Worm (Caenorhabditis elegans) whole organism, young adult: Measurements from ENCODE around the gene ram-5.
A peak's percentile ranks its signal among the peaks of the same experiment; 100 is the strongest.

Experiments
- F55B11.4 ChIP-seq: sonication (generic microtip); optimal IDR thresholded peaks from 2 replicates; lab custom pipeline; 2016; ENCODE audit warnings: missing compliant biosample characterization, missing genetic modification characterization, borderline replicate concordance; ENCODE audit not compliant: insufficient read depth
- F57A8.1 ChIP-seq: fragments of 200-800 bp; sonication (Bioruptor generic); optimal IDR thresholded peaks from 2 replicates; lab custom pipeline; 2018; ENCODE audit warnings: mild to moderate bottlenecking, missing genetic modification characterization, moderate library complexity, missing compliant biosample characterization
- K11D2.4 ChIP-seq: fragments of 200-800 bp; sonication (Bioruptor generic); IDR thresholded peaks from 2 replicates; pipeline ENCODE4 v1.3.6; 2022; ENCODE audit warnings: missing genetic modification reagents, missing genetic modification characterization, missing compliant biosample characterization
- K12H6.12 ChIP-seq: fragments of 200-800 bp; sonication (Bioruptor generic); optimal IDR thresholded peaks from 2 replicates; lab custom pipeline; 2018; ENCODE audit warnings: mild to moderate bottlenecking, missing genetic modification characterization, missing compliant biosample characterization
- T26A5.8 ChIP-seq: sonication (generic microtip); optimal IDR thresholded peaks from 2 replicates; lab custom pipeline; 2016; ENCODE audit warnings: missing genetic modification characterization, missing compliant biosample characterization
- Y79H2A.3 ChIP-seq: fragments of 200-800 bp; sonication (Bioruptor generic); conservative IDR thresholded peaks from 2 replicates; pipeline ENCODE4 v1.3.6; 2022; ENCODE audit warnings: missing genetic modification reagents, missing genetic modification characterization, missing compliant biosample characterization
- atf-7 ChIP-seq: sonication (generic microtip); optimal IDR thresholded peaks from 2 replicates; lab custom pipeline; 2017; ENCODE audit warnings: mild to moderate bottlenecking, missing genetic modification characterization, missing compliant biosample characterization
- athp-1 ChIP-seq: sonication (generic microtip); optimal IDR thresholded peaks from 2 replicates; lab custom pipeline; 2017; ENCODE audit warnings: mild to moderate bottlenecking, missing genetic modification characterization, missing compliant biosample characterization
- bed-1 ChIP-seq: fragments of 200-800 bp; sonication (Bioruptor generic); IDR thresholded peaks from 2 replicates; pipeline ENCODE4 v1.3.6; 2022; ENCODE audit warnings: missing genetic modification reagents, missing genetic modification characterization, missing compliant biosample characterization
- bed-2 ChIP-seq: fragments of 200-800 bp; sonication (Bioruptor generic); IDR thresholded peaks from 2 replicates; pipeline ENCODE4 v1.3.6; 2022; ENCODE audit warnings: missing genetic modification reagents, missing genetic modification characterization, missing compliant biosample characterization
- cebp-1 ChIP-seq, 2 experiments: fragments of 200-800 bp in 1 of 2; sonication (Bioruptor generic) in 1 of 2; sonication (generic microtip) in 1 of 2; IDR thresholded peaks in 1 of 2; optimal IDR thresholded peaks in 1 of 2; 2 replicates each; pipeline versions ENCODE4 v1.3.6 to Lab custom; 2017 to 2022; ENCODE audit warnings: missing compliant biosample characterization in 2 of 2, missing genetic modification characterization in 2 of 2, mild to moderate bottlenecking in 1 of 2, missing genetic modification reagents in 1 of 2, moderate library complexity in 1 of 2
- ceh-27 ChIP-seq: fragments of 200-800 bp; sonication (Bioruptor generic); optimal IDR thresholded peaks from 2 replicates; lab custom pipeline; 2018; ENCODE audit warnings: mild to moderate bottlenecking, missing genetic modification characterization, moderate library complexity, missing compliant biosample characterization
- ceh-40 ChIP-seq: fragments of 200-800 bp; sonication (Bioruptor generic); IDR thresholded peaks from 2 replicates; pipeline ENCODE4 v1.3.6; 2022; ENCODE audit warnings: missing genetic modification characterization, missing compliant biosample characterization
- ceh-58 ChIP-seq: fragments of 200-800 bp; sonication (Bioruptor generic); IDR thresholded peaks from 2 replicates; pipeline ENCODE4 v1.3.6; 2022; ENCODE audit warnings: missing genetic modification characterization, missing compliant biosample characterization
- chd-7 ChIP-seq: sonication (generic microtip); optimal IDR thresholded peaks from 2 replicates; lab custom pipeline; 2016; ENCODE audit warnings: mild to moderate bottlenecking, missing genetic modification characterization, moderate library complexity, missing compliant biosample characterization
- die-1 ChIP-seq: sonication (generic microtip); optimal IDR thresholded peaks from 2 replicates; lab custom pipeline; 2016; ENCODE audit warnings: missing genotype, mild to moderate bottlenecking, missing genetic modification characterization, missing compliant biosample characterization
- egl-18 ChIP-seq: fragments of 200-800 bp; sonication (Bioruptor generic); IDR thresholded peaks from 2 replicates; pipeline ENCODE4 v1.3.6; 2022; ENCODE audit warnings: missing genetic modification reagents, missing genetic modification characterization, missing compliant biosample characterization
- ekl-4 ChIP-seq: fragments of 200-800 bp; sonication (Bioruptor generic); IDR thresholded peaks from 2 replicates; pipeline ENCODE4 v1.3.6; 2022; ENCODE audit warnings: missing genetic modification reagents, missing genetic modification characterization, missing compliant biosample characterization
- fkh-3 ChIP-seq: sonication (generic microtip); optimal IDR thresholded peaks from 2 replicates; lab custom pipeline; 2016; ENCODE audit warnings: mild to moderate bottlenecking, missing genetic modification characterization, missing compliant biosample characterization
- him-1 ChIP-seq: sonication (generic microtip); optimal IDR thresholded peaks from 2 replicates; lab custom pipeline; 2016; ENCODE audit warnings: missing genotype, missing genetic modification reagents, missing genetic modification characterization, missing compliant biosample characterization
- hsf-1 ChIP-seq: fragments of 200-800 bp; sonication (Bioruptor generic); IDR thresholded peaks from 2 replicates; pipeline ENCODE4 v1.3.6; 2022; ENCODE audit warnings: missing genetic modification reagents, missing genetic modification characterization, missing compliant biosample characterization
- lin-35 ChIP-seq, 3 experiments: fragments of 150-350 bp in 2 of 3; sonication (generic microtip) in 1 of 3; optimal IDR thresholded peaks; 2 replicates each; lab custom pipeline; 2014 to 2018; ENCODE audit warnings: missing biosample characterization in 3 of 3, missing genetic modification characterization in 3 of 3, missing genetic modification reagents in 3 of 3
- lin-40 ChIP-seq: sonication (generic microtip); optimal IDR thresholded peaks from 2 replicates; lab custom pipeline; 2016; ENCODE audit warnings: missing genetic modification characterization, mild to moderate bottlenecking, missing compliant biosample characterization, missing genotype, missing genetic modification reagents
- madf-10 ChIP-seq: sonication (generic microtip); optimal IDR thresholded peaks from 2 replicates; lab custom pipeline; 2016; ENCODE audit warnings: mild to moderate bottlenecking, missing genetic modification characterization, missing compliant biosample characterization
- mcd-1 ChIP-seq: fragments of 200-800 bp; sonication (Bioruptor generic); IDR thresholded peaks from 2 replicates; pipeline ENCODE4 v1.3.6; 2022; ENCODE audit warnings: missing genetic modification reagents, missing genetic modification characterization, missing compliant biosample characterization
- nfya-1 ChIP-seq: sonication (generic microtip); optimal IDR thresholded peaks from 2 replicates; lab custom pipeline; 2017; ENCODE audit warnings: antibody characterized with exemption, missing compliant biosample characterization, missing genetic modification characterization, borderline replicate concordance; ENCODE audit not compliant: insufficient read depth
- nfyb-1 ChIP-seq: fragments of 200-800 bp; sonication (Bioruptor generic); IDR thresholded peaks from 2 replicates; pipeline ENCODE4 v1.3.6; 2022; ENCODE audit warnings: missing genetic modification reagents, missing genetic modification characterization, missing compliant biosample characterization
- nhr-179 ChIP-seq: sonication (generic microtip); optimal IDR thresholded peaks from 2 replicates; lab custom pipeline; 2016; ENCODE audit warnings: mild to moderate bottlenecking, missing genetic modification characterization, missing compliant biosample characterization
- nhr-80 ChIP-seq: sonication (generic microtip); optimal IDR thresholded peaks from 2 replicates; lab custom pipeline; 2016; ENCODE audit warnings: missing genetic modification characterization, missing compliant biosample characterization
- pbrm-1 ChIP-seq: fragments of 200-800 bp; sonication (Bioruptor generic); IDR thresholded peaks from 2 replicates; pipeline ENCODE4 v1.3.6; 2022; ENCODE audit warnings: missing genetic modification reagents, missing genetic modification characterization, missing compliant biosample characterization
- rpc-1 ChIP-seq, 2 experiments: fragments of 150-350 bp in 1 of 2; sonication (generic microtip) in 1 of 2; optimal IDR thresholded peaks; 2 replicates each; lab custom pipeline; 2014 to 2018; ENCODE audit warnings: missing biosample characterization in 1 of 2, missing genetic modification characterization in 1 of 2, missing genetic modification reagents in 1 of 2, missing genotype in 1 of 2
- snpc-1.3 ChIP-seq: sonication (generic microtip); optimal IDR thresholded peaks from 2 replicates; lab custom pipeline; 2017; ENCODE audit warnings: missing genetic modification characterization, mild to moderate bottlenecking, missing compliant biosample characterization, antibody characterized with exemption, moderate library complexity, missing genotype, missing genetic modification reagents; ENCODE audit not compliant: insufficient read depth
- somi-1 ChIP-seq: fragments of 200-800 bp; sonication (Bioruptor generic); optimal IDR thresholded peaks from 2 replicates; lab custom pipeline; 2018; ENCODE audit warnings: mild to moderate bottlenecking, missing genetic modification characterization, missing compliant biosample characterization
- tbx-9 ChIP-seq: sonication (generic microtip); optimal IDR thresholded peaks from 2 replicates; lab custom pipeline; 2016; ENCODE audit warnings: borderline replicate concordance, missing genetic modification characterization, inconsistent platforms, missing compliant biosample characterization
- unc-62 ChIP-seq: fragments of 150-350 bp; optimal IDR thresholded peaks from 2 replicates; lab custom pipeline; 2014; ENCODE audit warnings: missing biosample characterization, missing genetic modification reagents, missing genetic modification characterization
- zfh-2 ChIP-seq: fragments of 200-800 bp; sonication (Bioruptor generic); conservative IDR thresholded peaks from 2 replicates; pipeline ENCODE4 v1.3.6; 2022; ENCODE audit warnings: missing genetic modification reagents, missing genetic modification characterization, missing compliant biosample characterization
- ztf-28 ChIP-seq: fragments of 200-800 bp; sonication (Bioruptor generic); IDR thresholded peaks from 2 replicates; pipeline ENCODE4 v1.3.6; 2022; ENCODE audit warnings: missing genetic modification reagents, missing genetic modification characterization, missing compliant biosample characterization
- ztf-6 ChIP-seq: fragments of 200-800 bp; sonication (Bioruptor generic); IDR thresholded peaks from 2 replicates; pipeline ENCODE4 v1.3.6; 2022; ENCODE audit warnings: missing genetic modification reagents, missing genetic modification characterization, missing compliant biosample characterization

The ram-5 gene

ce11 chrX:14561416-14561973 is 11.5 kb downstream of the ram-5 start (continued):
- TF ChIP-seq atf-7 (tag; lab: Kevin White, UChicago) = peak; percentile 27
- TF ChIP-seq bed-2 (GFP tag; lab: Robert Waterston, UW) = no peak
- no peak for TF ChIP-seq ztf-6 (GFP tag; lab: Robert Waterston, UW)
- TF ChIP-seq snpc-1.3 = no peak
- TF ChIP-seq zfh-2 (GFP tag; lab: Robert Waterston, UW) = peak; percentile 78
- TF ChIP-seq ztf-28 (GFP tag; lab: Robert Waterston, UW) = no peak
- no peak for TF ChIP-seq T26A5.8 (tag; lab: Kevin White, UChicago)
- no peak for TF ChIP-seq bed-1 (GFP tag; lab: Robert Waterston, UW)
- no peak for TF ChIP-seq chd-7 (tag; lab: Kevin White, UChicago)

ce11 chrX:14562286-14563086 is 12.5 kb downstream of the ram-5 start:
- TF ChIP-seq unc-62 (GFP tag; lab: Kevin White, UChicago) (no peak), egl-18 (GFP tag; lab: Robert Waterston, UW) (0 out of 2 replicates have a peak, but pooled peaks have one; percentile 10), nhr-179 (tag; lab: Kevin White, UChicago) (no peak), fkh-3 (no peak), atf-7 (tag; lab: Kevin White, UChicago) (peak; percentile 90), tbx-9 (tag; lab: Kevin White, UChicago) (no peak), athp-1 (tag; lab: Kevin White, UChicago) (no peak), pbrm-1 (GFP tag; lab: Robert Waterston, UW) (peak; percentile 30; the same call in 1 of the 2 replicates), him-1 (tag; lab: Kevin White, UChicago) (no peak), F57A8.1 (GFP tag; lab: Kevin White, UChicago) (no peak), hsf-1 (GFP tag; lab: Robert Waterston, UW) (no peak), lin-40 (tag; lab: Kevin White, UChicago) (peak; percentile 58), ekl-4 (GFP tag; lab: Robert Waterston, UW) (peak; percentile 48; the same call in 1 of the 2 replicates), madf-10 (tag; lab: Kevin White, UChicago) (peak; percentile 1), ceh-58 (no peak), rpc-1 (optimal IDR thresholded peaks at IDR 0.05; lab: Kevin White, UChicago) (no peak), rpc-1 (tag; optimal IDR thresholded peaks at IDR 0.05; lab: Kevin White, UChicago) (no peak), Y79H2A.3 (no peak), nhr-80 (peak; percentile 33), nfyb-1 (GFP tag; lab: Robert Waterston, UW) (no peak), snpc-1.3 (no peak), K11D2.4 (GFP tag; lab: Robert Waterston, UW) (0 out of 2 replicates have a peak, but pooled peaks have one; percentile 36), nfya-1 (tag; lab: Kevin White, UChicago) (no peak), K12H6.12 (tag; lab: Kevin White, UChicago) (peak; percentile 21), F55B11.4 (tag; lab: Kevin White, UChicago) (no peak), lin-35 (GFP tag; optimal IDR thresholded peaks at IDR 0.05; lab: Kevin White, UChicago) (peak in 1 of 3 experiments; percentile 63), ceh-40 (no peak), chd-7 (tag; lab: Kevin White, UChicago) (peak; percentile 58), mcd-1 (GFP tag; lab: Robert Waterston, UW) (peak; percentile 8; the same call in 1 of the 2 replicates), die-1 (tag; lab: Kevin White, UChicago) (no peak), ceh-27 (GFP tag; lab: Kevin White, UChicago) (peak; percentile 10), somi-1 (peak; percentile 25), cebp-1 (GFP tag; IDR thresholded peaks at IDR 0.05; lab: Robert Waterston, UW) (0 out of 2 replicates have a peak, but pooled peaks have one; percentile 9), cebp-1 (tag; optimal IDR thresholded peaks at IDR 0.05; lab: Kevin White, UChicago) (no peak)
- TF ChIP-seq, all 124 proteins: peak for 15
